Fruit fly (Drosophila melanogaster): ENCODE measurements around the gene ago.

- TF ChIP-seq Hr96 (GFP tag; optimal IDR thresholded peaks at IDR 0.05): no peak
- no peak for TF ChIP-seq cic (GFP tag; optimal IDR thresholded peaks at IDR 0.05)
- TF ChIP-seq bab1 (GFP tag; optimal IDR thresholded peaks at IDR 0.05): peak; percentile 53
- no peak for TF ChIP-seq cnc (optimal IDR thresholded peaks at IDR 0.05)
- no peak for TF ChIP-seq Clk (GFP tag; optimal IDR thresholded peaks at IDR 0.05)
- no peak for TF ChIP-seq pad (GFP tag; optimal IDR thresholded peaks at IDR 0.05)
Measured at dm6 chr3L:4283428-4284089, 29.5 kb upstream of the ago start, which contains the start of the genes srw and CG1316.
